Worm (Caenorhabditis elegans) whole organism, L2 larva: ENCODE results near the gene C06A6.2.

ENCODE experiments used
- aly-2 ChIP-seq: fragments of 150-350 bp; optimal IDR thresholded peaks from 2 replicates; lab custom pipeline; 2014; ENCODE audit warnings: missing biosample characterization, missing genetic modification characterization
- ama-1 ChIP-seq: fragments of 150-350 bp; optimal IDR thresholded peaks from 2 replicates; lab custom pipeline; 2018; ENCODE audit warnings: inconsistent platforms
- fos-1 ChIP-seq: fragments of 150-350 bp; optimal IDR thresholded peaks from 2 replicates; lab custom pipeline; 2014; ENCODE audit warnings: missing biosample characterization, missing genetic modification characterization
- mbf-1 ChIP-seq: sonication (generic microtip); optimal IDR thresholded peaks from 2 replicates; lab custom pipeline; 2017; ENCODE audit warnings: missing biosample characterization, missing genetic modification characterization
- mdl-1 ChIP-seq, 2 experiments: fragments of 150-350 bp in 1 of 2; sonication (generic microtip) in 1 of 2; optimal IDR thresholded peaks; 2 replicates each; lab custom pipeline; 2017; ENCODE audit warnings: missing biosample characterization in 2 of 2, missing genetic modification characterization in 2 of 2
- nhr-11 ChIP-seq: fragments of 150-350 bp; optimal IDR thresholded peaks from 2 replicates; lab custom pipeline; 2014; ENCODE audit warnings: missing biosample characterization, missing genetic modification characterization
- nhr-129 ChIP-seq: fragments of 150-350 bp; optimal IDR thresholded peaks from 2 replicates; lab custom pipeline; 2014; ENCODE audit warnings: missing biosample characterization, missing genetic modification characterization
- nhr-25 ChIP-seq: fragments of 150-350 bp; sonication (generic microtip); optimal IDR thresholded peaks from 3 replicates; lab custom pipeline; 2014; ENCODE audit warnings: missing biosample characterization, missing genetic modification characterization
- nhr-77 ChIP-seq: fragments of 150-350 bp; optimal IDR thresholded peaks from 2 replicates; lab custom pipeline; 2014; ENCODE audit warnings: missing biosample characterization, missing genetic modification characterization
- unc-62 ChIP-seq: fragments of 150-350 bp; optimal IDR thresholded peaks from 2 replicates; lab custom pipeline; 2014; ENCODE audit warnings: missing biosample characterization, missing genetic modification reagents, missing genetic modification characterization

- TF ChIP-seq unc-62 (GFP tag; lab: Kevin White, UChicago) (no peak), nhr-11 (no peak), nhr-129 (tag; lab: Kevin White, UChicago) (no peak), ama-1 (no peak), fos-1 (tag; lab: Kevin White, UChicago) (no peak), mdl-1 (tag; optimal IDR thresholded peaks at IDR 0.05; lab: Kevin White, UChicago) (no peak), nhr-25 (tag; lab: Kevin White, UChicago) (no peak), nhr-77 (tag; lab: Kevin White, UChicago) (no peak), mbf-1 (no peak), aly-2 (tag; lab: Kevin White, UChicago) (no peak)
Measured at ce11 chrIV:7881166-7881565, 34.7 kb downstream of the C06A6.2 start.
